Fruit fly (Drosophila melanogaster) whole organism, embryonic: Measurements from ENCODE around the gene Sec8.

Source experiments
- Adf1 ChIP-seq: fragments of 200-800 bp; sonication (Bioruptor generic); IDR thresholded peaks from 2 replicates; pipeline ENCODE4 v1.3.6; 2022; ENCODE audit warnings: missing biosample characterization, missing genetic modification characterization
- Bdp1 ChIP-seq: fragments of 200-800 bp; sonication (Bioruptor generic); optimal IDR thresholded peaks from 3 replicates; lab custom pipeline; 2016; ENCODE audit warnings: missing biosample characterization, missing genetic modification characterization
- BtbVII ChIP-seq: fragments of 200-800 bp; sonication (Bioruptor generic); optimal IDR thresholded peaks from 3 replicates; lab custom pipeline; 2017; ENCODE audit warnings: missing biosample characterization, mild to moderate bottlenecking, missing genetic modification characterization
- CG10209 ChIP-seq: fragments of 200-800 bp; sonication (Bioruptor generic); optimal IDR thresholded peaks from 3 replicates; lab custom pipeline; 2017; ENCODE audit warnings: missing biosample characterization, mild to moderate bottlenecking, missing genetic modification characterization, missing genetic modification reagents
- CG11085 ChIP-seq: fragments of 200-800 bp; sonication (Bioruptor generic); IDR thresholded peaks from 2 replicates; pipeline ENCODE4 v1.3.6; 2022; ENCODE audit warnings: missing biosample characterization, missing genetic modification characterization
- CG11504 ChIP-seq: fragments of 200-800 bp; sonication (Bioruptor generic); optimal IDR thresholded peaks from 3 replicates; lab custom pipeline; 2019; ENCODE audit warnings: missing biosample characterization, mild to moderate bottlenecking, missing genetic modification characterization, moderate library complexity
- CG13424 ChIP-seq: fragments of 200-800 bp; sonication (Bioruptor generic); optimal IDR thresholded peaks from 2 replicates; lab custom pipeline; 2019; ENCODE audit warnings: missing biosample characterization, mild to moderate bottlenecking, missing genetic modification characterization, moderate library complexity
- CG13624 ChIP-seq: fragments of 200-800 bp; sonication (Bioruptor generic); optimal IDR thresholded peaks from 2 replicates; lab custom pipeline; 2016; ENCODE audit warnings: missing biosample characterization, missing genetic modification characterization
- CG14050 ChIP-seq: fragments of 200-800 bp; sonication (Bioruptor generic); IDR thresholded peaks from 3 replicates; pipeline ENCODE4 v1.3.6; 2022; ENCODE audit warnings: missing biosample characterization, missing genetic modification characterization
- CG15479 ChIP-seq: fragments of 200-800 bp; sonication (Bioruptor generic); optimal IDR thresholded peaks from 3 replicates; lab custom pipeline; 2019; ENCODE audit warnings: missing biosample characterization, mild to moderate bottlenecking, missing genetic modification characterization, moderate library complexity
- CG1603 ChIP-seq: fragments of 200-800 bp; sonication (Bioruptor generic); optimal IDR thresholded peaks from 2 replicates; lab custom pipeline; 2019; ENCODE audit warnings: missing biosample characterization, mild to moderate bottlenecking, missing genetic modification characterization, moderate library complexity
- CG1647 ChIP-seq: fragments of 200-800 bp; sonication (Bioruptor generic); optimal IDR thresholded peaks from 3 replicates; lab custom pipeline; 2016; ENCODE audit warnings: missing biosample characterization, missing genetic modification characterization
- CG16815 ChIP-seq: fragments of 200-800 bp; sonication (Bioruptor generic); optimal IDR thresholded peaks from 3 replicates; lab custom pipeline; 2017; ENCODE audit warnings: missing biosample characterization, mild to moderate bottlenecking, missing genetic modification characterization
- CG17385 ChIP-seq: fragments of 200-800 bp; sonication (Bioruptor generic); optimal IDR thresholded peaks from 3 replicates; lab custom pipeline; 2018; ENCODE audit warnings: missing biosample characterization, mild to moderate bottlenecking, missing genetic modification characterization
- CG17568 ChIP-seq: fragments of 200-800 bp; sonication (Bioruptor generic); optimal IDR thresholded peaks from 2 replicates; lab custom pipeline; 2018; ENCODE audit warnings: missing biosample characterization, mild to moderate bottlenecking, missing genetic modification characterization, moderate library complexity
- CG2116 ChIP-seq: fragments of 200-800 bp; sonication (Bioruptor generic); optimal IDR thresholded peaks from 3 replicates; lab custom pipeline; 2018; ENCODE audit warnings: missing biosample characterization, mild to moderate bottlenecking, missing genetic modification characterization
- CG2120 ChIP-seq: fragments of 200-800 bp; sonication (Bioruptor generic); optimal IDR thresholded peaks from 3 replicates; lab custom pipeline; 2016; ENCODE audit warnings: missing biosample characterization, missing genetic modification characterization
- CG2712 ChIP-seq: fragments of 200-800 bp; optimal IDR thresholded peaks from 3 replicates; lab custom pipeline; 2019; ENCODE audit warnings: missing biosample characterization, mild to moderate bottlenecking, missing genetic modification characterization, moderate library complexity
- CG30403 ChIP-seq: fragments of 200-800 bp; sonication (Bioruptor generic); optimal IDR thresholded peaks from 3 replicates; lab custom pipeline; 2016; ENCODE audit warnings: missing biosample characterization, missing genetic modification characterization
- CG33557 ChIP-seq: fragments of 200-800 bp; sonication (Bioruptor generic); optimal IDR thresholded peaks from 2 replicates; lab custom pipeline; 2019; ENCODE audit warnings: missing biosample characterization, mild to moderate bottlenecking, missing genetic modification characterization, moderate library complexity
- CG6683 ChIP-seq: fragments of 200-800 bp; sonication (Bioruptor generic); optimal IDR thresholded peaks from 2 replicates; lab custom pipeline; 2017; ENCODE audit warnings: missing biosample characterization, mild to moderate bottlenecking, missing genetic modification characterization, missing genetic modification reagents
- CG6765 ChIP-seq: fragments of 200-800 bp; sonication (Bioruptor generic); optimal IDR thresholded peaks from 3 replicates; lab custom pipeline; 2017; ENCODE audit warnings: missing biosample characterization, mild to moderate bottlenecking, missing genetic modification characterization
- CG7357 ChIP-seq: fragments of 200-800 bp; sonication (Bioruptor generic); IDR thresholded peaks from 3 replicates; pipeline ENCODE4 v1.3.6; 2022; ENCODE audit warnings: missing biosample characterization, missing genetic modification characterization
- CG7372 ChIP-seq: fragments of 200-800 bp; sonication (Bioruptor generic); IDR thresholded peaks from 2 replicates; pipeline ENCODE4 v1.3.6; 2022; ENCODE audit warnings: missing biosample characterization, missing genetic modification characterization
- CG7745 ChIP-seq: fragments of 200-800 bp; sonication (Bioruptor generic); optimal IDR thresholded peaks from 2 replicates; lab custom pipeline; 2018; ENCODE audit warnings: missing biosample characterization, mild to moderate bottlenecking, missing genetic modification characterization, moderate library complexity
- CG8478 ChIP-seq: fragments of >200 bp; optimal IDR thresholded peaks from 2 replicates; lab custom pipeline; 2018
- CG8765 ChIP-seq: fragments of 200-800 bp; sonication (Bioruptor generic); IDR thresholded peaks from 2 replicates; pipeline ENCODE4 v1.3.6; 2022; ENCODE audit warnings: missing biosample characterization, missing genetic modification characterization
- CG8924 ChIP-seq: fragments of 200-800 bp; optimal IDR thresholded peaks from 3 replicates; lab custom pipeline; 2019; ENCODE audit warnings: missing biosample characterization, mild to moderate bottlenecking, missing genetic modification characterization, moderate library complexity
- CG8944 ChIP-seq: fragments of 200-800 bp; sonication (Bioruptor generic); optimal IDR thresholded peaks from 3 replicates; lab custom pipeline; 2016; ENCODE audit warnings: missing biosample characterization, missing genetic modification characterization
- CG9609 ChIP-seq: fragments of 200-800 bp; sonication (Bioruptor generic); optimal IDR thresholded peaks from 3 replicates; lab custom pipeline; 2016; ENCODE audit warnings: missing biosample characterization, missing genetic modification characterization
- CG9727 ChIP-seq: fragments of 200-800 bp; sonication (Bioruptor generic); optimal IDR thresholded peaks from 3 replicates; lab custom pipeline; 2017; ENCODE audit warnings: missing biosample characterization, mild to moderate bottlenecking, missing genetic modification characterization
- D19B ChIP-seq: fragments of 200-800 bp; sonication (Bioruptor generic); optimal IDR thresholded peaks from 2 replicates; lab custom pipeline; 2017; ENCODE audit warnings: missing biosample characterization, mild to moderate bottlenecking, missing genetic modification characterization
- HLH3B ChIP-seq: fragments of 200-800 bp; sonication (Bioruptor generic); IDR thresholded peaks from 2 replicates; pipeline ENCODE4 v1.3.6; 2022; ENCODE audit warnings: missing biosample characterization, missing genetic modification characterization
- Lhr ChIP-seq: fragments of 200-800 bp; sonication (Bioruptor generic); optimal IDR thresholded peaks from 3 replicates; lab custom pipeline; 2017; ENCODE audit warnings: mild to moderate bottlenecking, missing biosample characterization, missing genetic modification reagents, missing genetic modification characterization
- Tbp ChIP-seq: fragments of >200 bp; optimal IDR thresholded peaks from 2 replicates; lab custom pipeline; 2018; ENCODE audit warnings: missing biosample characterization, missing genetic modification characterization
- crol ChIP-seq: fragments of 200-800 bp; sonication (Bioruptor generic); IDR thresholded peaks from 2 replicates; pipeline ENCODE4 v1.3.6; 2022; ENCODE audit warnings: missing biosample characterization, missing genetic modification characterization
- dpn ChIP-seq, 2 experiments: fragments of 200-800 bp; sonication (Bioruptor generic); optimal IDR thresholded peaks; 3 replicates each; lab custom pipeline; 2016; ENCODE audit warnings: missing biosample characterization in 2 of 2, missing genetic modification characterization in 2 of 2
- en ChIP-seq: fragments of 200-800 bp; sonication (Bioruptor generic); optimal IDR thresholded peaks from 2 replicates; lab custom pipeline; 2016; ENCODE audit warnings: missing biosample characterization, missing genetic modification characterization
- gce ChIP-seq: fragments of 200-800 bp; sonication (Bioruptor generic); IDR thresholded peaks from 3 replicates; pipeline ENCODE4 v1.3.6; 2022; ENCODE audit warnings: missing biosample characterization, missing genetic modification characterization
- gem ChIP-seq: fragments of 200-800 bp; sonication (Bioruptor generic); optimal IDR thresholded peaks from 2 replicates; lab custom pipeline; 2019; ENCODE audit warnings: missing biosample characterization, mild to moderate bottlenecking, missing genetic modification characterization, moderate library complexity
- jigr1 ChIP-seq: fragments of 200-800 bp; sonication (Bioruptor generic); IDR thresholded peaks from 3 replicates; pipeline ENCODE4 v1.3.6; 2022; ENCODE audit warnings: missing biosample characterization, missing genetic modification characterization
- knrl ChIP-seq: fragments of 200-800 bp; sonication (Bioruptor generic); IDR thresholded peaks from 3 replicates; pipeline ENCODE4 v1.3.6; 2022; ENCODE audit warnings: missing biosample characterization, missing genetic modification characterization; ENCODE audit not compliant: partially characterized antibody
- sens ChIP-seq: fragments of 200-800 bp; sonication (Bioruptor generic); peaks from one replicate; lab custom pipeline; 2016; ENCODE audit warnings: missing biosample characterization, missing genetic modification characterization
- sima ChIP-seq: fragments of 200-800 bp; sonication (Bioruptor generic); optimal IDR thresholded peaks from 2 replicates; lab custom pipeline; 2016; ENCODE audit warnings: missing biosample characterization, missing genetic modification characterization
- tna ChIP-seq: fragments of 200-800 bp; sonication (Bioruptor generic); IDR thresholded peaks from 2 replicates; pipeline ENCODE4 v1.3.6; 2022; ENCODE audit warnings: missing biosample characterization, missing genetic modification characterization; ENCODE audit not compliant: partially characterized antibody
- trem ChIP-seq: fragments of 200-800 bp; optimal IDR thresholded peaks from 3 replicates; lab custom pipeline; 2019; ENCODE audit warnings: missing biosample characterization, mild to moderate bottlenecking, missing genetic modification characterization, moderate library complexity
- tx ChIP-seq: fragments of 200-800 bp; sonication (Bioruptor generic); optimal IDR thresholded peaks from 2 replicates; lab custom pipeline; 2016; ENCODE audit warnings: missing biosample characterization, missing genetic modification characterization

Gene Sec8

dm6 chr3R:5778731-5779593 is 20.2 kb upstream of the Sec8 start, which contains the start of gene jagn (continued):
- TF ChIP-seq CG14050 (GFP tag; lab: Robert Waterston, UW) (no peak; the same call in 2 of the 3 replicates), gce (GFP tag; lab: Robert Waterston, UW) (no peak), CG9609 (GFP tag; lab: Kevin White, UChicago) (peak; percentile 63), CG13424 (tag; lab: Kevin White, UChicago) (peak; percentile 35), Bdp1 (GFP tag; lab: Kevin White, UChicago) (peak; percentile 33), BtbVII (GFP tag; lab: Kevin White, UChicago) (no peak), CG17385 (GFP tag; lab: Kevin White, UChicago) (peak; percentile 61), CG7745 (tag; lab: Kevin White, UChicago) (no peak), jigr1 (GFP tag; lab: Robert Waterston, UW) (no peak), gem (tag; lab: Kevin White, UChicago) (no peak), knrl (GFP tag; lab: Robert Waterston, UW) (peak; percentile 100), dpn (GFP tag; optimal IDR thresholded peaks at IDR 0.05; lab: Kevin White, UChicago) (peak; percentile 67 to 69), CG6765 (GFP tag; lab: Kevin White, UChicago) (no peak), crol (GFP tag; lab: Robert Waterston, UW) (no peak; the same call in 1 of the 2 replicates)

- peak; percentile 65 for TF ChIP-seq sens (GFP tag; lab: Kevin White, UChicago)
- no peak for TF ChIP-seq CG11085 (GFP tag; lab: Robert Waterston, UW)
- TF ChIP-seq CG33557 (GFP tag; lab: Kevin White, UChicago) = no peak
- TF ChIP-seq CG2116 = no peak
- no peak for TF ChIP-seq CG30403 (GFP tag; lab: Kevin White, UChicago)
- TF ChIP-seq gem (tag; lab: Kevin White, UChicago) = no peak
- no peak for TF ChIP-seq CG8944 (GFP tag; lab: Kevin White, UChicago)
- TF ChIP-seq CG2712 = no peak
- no peak for TF ChIP-seq CG7372 (GFP tag; lab: Robert Waterston, UW)
- peak; percentile 72 for TF ChIP-seq CG11504 (tag; lab: Kevin White, UChicago)
- peak; percentile 47 for TF ChIP-seq CG8478 (lab: Kevin White, UChicago)
- TF ChIP-seq CG8765 (GFP tag; lab: Robert Waterston, UW) = no peak
- TF ChIP-seq CG1603 (tag; lab: Kevin White, UChicago) = peak; percentile 17
- no peak for TF ChIP-seq CG1647 (GFP tag; lab: Kevin White, UChicago)
- TF ChIP-seq HLH3B = no peak
- no peak for TF ChIP-seq CG10209 (GFP tag; lab: Kevin White, UChicago)
- peak; percentile 27 for TF ChIP-seq Lhr (GFP tag; lab: Kevin White, UChicago)
- TF ChIP-seq CG8924 (tag; lab: Kevin White, UChicago) = no peak
- TF ChIP-seq dpn (GFP tag; optimal IDR thresholded peaks at IDR 0.05; lab: Kevin White, UChicago) = no peak
- no peak for TF ChIP-seq sima (GFP tag; lab: Kevin White, UChicago)
- TF ChIP-seq CG9727 (GFP tag; lab: Kevin White, UChicago) = peak; percentile 1
- no peak for TF ChIP-seq Tbp (GFP tag; lab: Kevin White, UChicago)
- no peak for TF ChIP-seq en (GFP tag; lab: Kevin White, UChicago)
- no peak for TF ChIP-seq CG15479 (GFP tag; lab: Kevin White, UChicago)
- TF ChIP-seq CG13624 (GFP tag; lab: Kevin White, UChicago) = no peak
- no peak for TF ChIP-seq BtbVII (GFP tag; lab: Kevin White, UChicago)
- no peak for TF ChIP-seq CG16815 (GFP tag; lab: Kevin White, UChicago)
- TF ChIP-seq CG13424 (tag; lab: Kevin White, UChicago) = no peak
- TF ChIP-seq Adf1 (GFP tag; lab: Robert Waterston, UW) = no peak
- TF ChIP-seq tx (GFP tag; lab: Kevin White, UChicago) = no peak
- TF ChIP-seq CG17568 (GFP tag; lab: Kevin White, UChicago) = no peak
- TF ChIP-seq CG7357 (GFP tag; lab: Robert Waterston, UW) = no peak
- no peak for TF ChIP-seq CG6683
- peak; percentile 19 for TF ChIP-seq trem (tag; lab: Kevin White, UChicago)
- TF ChIP-seq CG2120 (GFP tag; lab: Kevin White, UChicago) = no peak
- no peak for TF ChIP-seq D19B (GFP tag; lab: Kevin White, UChicago)
- no peak for TF ChIP-seq tna
Observed at dm6 chr3R:5772433-5772832, 13.6 kb upstream of the Sec8 start.
